Fruit fly (Drosophila melanogaster) whole organism, embryonic: ENCODE measurements around the gene CG13409.

Experiments
- CG10543 ChIP-seq: fragments of 200-800 bp; sonication (Bioruptor generic); optimal IDR thresholded peaks from 3 replicates; lab custom pipeline; 2017; ENCODE audit warnings: missing biosample characterization, mild to moderate bottlenecking, missing genetic modification characterization, moderate library complexity
- CG11504 ChIP-seq: fragments of 200-800 bp; sonication (Bioruptor generic); optimal IDR thresholded peaks from 3 replicates; lab custom pipeline; 2019; ENCODE audit warnings: missing biosample characterization, mild to moderate bottlenecking, missing genetic modification characterization, moderate library complexity
- CG12769 ChIP-seq: fragments of 200-800 bp; sonication (Bioruptor generic); optimal IDR thresholded peaks from 2 replicates; lab custom pipeline; 2019; ENCODE audit warnings: missing biosample characterization, mild to moderate bottlenecking, missing genetic modification characterization, moderate library complexity
- CG13894 ChIP-seq: fragments of 200-800 bp; sonication (Bioruptor generic); optimal IDR thresholded peaks from 3 replicates; lab custom pipeline; 2018; ENCODE audit warnings: missing biosample characterization, mild to moderate bottlenecking, missing genetic modification characterization, moderate library complexity
- CG14014 ChIP-seq: fragments of 200-800 bp; sonication (Bioruptor generic); IDR thresholded peaks from 2 replicates; pipeline ENCODE4 v1.3.6; 2022; ENCODE audit warnings: missing biosample characterization, missing genetic modification characterization
- CG15269 ChIP-seq: fragments of 200-800 bp; sonication (Bioruptor generic); optimal IDR thresholded peaks from 2 replicates; lab custom pipeline; 2018; ENCODE audit warnings: missing biosample characterization, mild to moderate bottlenecking, missing genetic modification characterization, moderate library complexity
- CG2199 ChIP-seq: fragments of 200-800 bp; sonication (Bioruptor generic); IDR thresholded peaks from 3 replicates; pipeline ENCODE4 v1.3.6; 2022; ENCODE audit warnings: missing biosample characterization, missing genetic modification characterization
- CG2678 ChIP-seq: fragments of 200-800 bp; sonication (Bioruptor generic); optimal IDR thresholded peaks from 3 replicates; lab custom pipeline; 2019; ENCODE audit warnings: missing biosample characterization, mild to moderate bottlenecking, missing genetic modification characterization, moderate library complexity
- CG3838 ChIP-seq: fragments of 200-800 bp; sonication (Bioruptor generic); optimal IDR thresholded peaks from 3 replicates; lab custom pipeline; 2016; ENCODE audit warnings: missing biosample characterization, missing genetic modification characterization
- CG6689 ChIP-seq: fragments of 200-800 bp; sonication (Bioruptor generic); IDR thresholded peaks from 2 replicates; pipeline ENCODE4 v1.3.6; 2022; ENCODE audit warnings: missing biosample characterization, missing genetic modification characterization
- CG8290 ChIP-seq, 3 experiments: fragments of 200-800 bp; sonication (Bioruptor generic); optimal IDR thresholded peaks; 2 replicates each; lab custom pipeline; 2016 to 2019; ENCODE audit warnings: missing biosample characterization in 3 of 3, missing genetic modification characterization in 3 of 3, mild to moderate bottlenecking in 2 of 3, moderate library complexity in 1 of 3
- CHES-1-like ChIP-seq: fragments of 200-800 bp; sonication (Bioruptor generic); optimal IDR thresholded peaks from 2 replicates; lab custom pipeline; 2016; ENCODE audit warnings: missing biosample characterization, missing genetic modification characterization
- Chrac-16 ChIP-seq: fragments of 200-800 bp; sonication (Bioruptor generic); optimal IDR thresholded peaks from 3 replicates; lab custom pipeline; 2016; ENCODE audit warnings: missing biosample characterization, missing genetic modification characterization
- CoRest ChIP-seq: fragments of 200-800 bp; sonication (Bioruptor generic); optimal IDR thresholded peaks from 3 replicates; lab custom pipeline; 2018; ENCODE audit warnings: missing biosample characterization, mild to moderate bottlenecking, missing genetic modification characterization, moderate library complexity
- Deaf1 ChIP-seq: fragments of 200-800 bp; optimal IDR thresholded peaks from 3 replicates; lab custom pipeline; 2019; ENCODE audit warnings: missing biosample characterization, mild to moderate bottlenecking, missing genetic modification characterization, moderate library complexity
- Doc2 ChIP-seq: fragments of 200-800 bp; sonication (Bioruptor generic); IDR thresholded peaks from 2 replicates; pipeline ENCODE4 v1.3.6; 2022; ENCODE audit warnings: missing biosample characterization, missing genetic modification characterization
- Dref ChIP-seq: fragments of 200-800 bp; sonication (Bioruptor generic); IDR thresholded peaks from 2 replicates; pipeline ENCODE4 v1.3.6; 2022; ENCODE audit warnings: missing biosample characterization, missing genetic modification characterization
- Fer2 ChIP-seq: fragments of 200-800 bp; sonication (Bioruptor generic); optimal IDR thresholded peaks from 2 replicates; lab custom pipeline; 2018; ENCODE audit warnings: missing biosample characterization, mild to moderate bottlenecking, missing genetic modification characterization, moderate library complexity
- Hr51 ChIP-seq, 2 experiments: fragments of 200-800 bp; sonication (Bioruptor generic); optimal IDR thresholded peaks; 2 replicates in 1 of 2; 3 replicates in 1 of 2; lab custom pipeline; 2016 to 2018; ENCODE audit warnings: missing biosample characterization in 2 of 2, missing genetic modification characterization in 2 of 2, mild to moderate bottlenecking in 1 of 2, moderate library complexity in 1 of 2
- Med ChIP-seq: fragments of 200-800 bp; sonication (Bioruptor generic); peaks from one replicate; lab custom pipeline; 2016; ENCODE audit warnings: missing biosample characterization, missing genetic modification characterization, mild to moderate bottlenecking, inconsistent platforms, moderate library complexity
- NC2α ChIP-seq: fragments of 200-800 bp; sonication (Bioruptor generic); optimal IDR thresholded peaks from 2 replicates; lab custom pipeline; 2016; ENCODE audit warnings: missing biosample characterization, missing genetic modification characterization
- Nf-YC ChIP-seq: fragments of 200-800 bp; optimal IDR thresholded peaks from 3 replicates; lab custom pipeline; 2019; ENCODE audit warnings: missing biosample characterization, mild to moderate bottlenecking, missing genetic modification characterization, moderate library complexity
- Oli ChIP-seq: fragments of 200-800 bp; sonication (Bioruptor generic); optimal IDR thresholded peaks from 2 replicates; lab custom pipeline; 2018; ENCODE audit warnings: missing biosample characterization, mild to moderate bottlenecking, missing genetic modification characterization, moderate library complexity
- ac ChIP-seq: fragments of 200-800 bp; sonication (Bioruptor generic); optimal IDR thresholded peaks from 3 replicates; lab custom pipeline; 2017; ENCODE audit warnings: missing biosample characterization, mild to moderate bottlenecking, missing genetic modification characterization
- ap ChIP-seq: fragments of 200-800 bp; sonication (Bioruptor generic); IDR thresholded peaks from 2 replicates; pipeline ENCODE4 v1.3.6; 2022; ENCODE audit warnings: missing biosample characterization, missing genetic modification characterization
- chinmo ChIP-seq: fragments of 200-800 bp; sonication (Bioruptor generic); IDR thresholded peaks from 4 replicates; pipeline ENCODE4 v1.3.6; 2022; ENCODE audit warnings: missing biosample characterization, missing genetic modification characterization; ENCODE audit not compliant: partially characterized antibody
- chm ChIP-seq: fragments of 200-800 bp; sonication (Bioruptor generic); IDR thresholded peaks from 2 replicates; pipeline ENCODE4 v1.3.6; 2022; ENCODE audit warnings: missing biosample characterization, missing genetic modification characterization
- cwo ChIP-seq: fragments of 200-800 bp; sonication (Bioruptor generic); optimal IDR thresholded peaks from 3 replicates; lab custom pipeline; 2017; ENCODE audit warnings: missing biosample characterization, missing genetic modification characterization, mild to moderate bottlenecking, moderate library complexity, missing genetic modification reagents
- dimm ChIP-seq: fragments of 200-800 bp; sonication (Bioruptor generic); IDR thresholded peaks from 2 replicates; pipeline ENCODE4 v1.3.6; 2022; ENCODE audit warnings: missing biosample characterization, missing genetic modification characterization
- dmrt99B ChIP-seq: fragments of 200-800 bp; sonication (Bioruptor generic); optimal IDR thresholded peaks from 2 replicates; lab custom pipeline; 2018; ENCODE audit warnings: missing biosample characterization, mild to moderate bottlenecking, missing genetic modification characterization, moderate library complexity
- gem ChIP-seq: fragments of 200-800 bp; sonication (Bioruptor generic); optimal IDR thresholded peaks from 2 replicates; lab custom pipeline; 2019; ENCODE audit warnings: missing biosample characterization, mild to moderate bottlenecking, missing genetic modification characterization, moderate library complexity
- grn ChIP-seq: fragments of 200-800 bp; sonication (Bioruptor generic); optimal IDR thresholded peaks from 3 replicates; lab custom pipeline; 2017; ENCODE audit warnings: missing biosample characterization, missing genetic modification characterization
- gsb ChIP-seq: fragments of 200-800 bp; sonication (Bioruptor generic); IDR thresholded peaks from 2 replicates; pipeline ENCODE4 v1.3.6; 2022; ENCODE audit warnings: missing biosample characterization, missing genetic modification characterization
- kah ChIP-seq: fragments of 200-800 bp; sonication (Bioruptor generic); optimal IDR thresholded peaks from 2 replicates; lab custom pipeline; 2018; ENCODE audit warnings: missing biosample characterization, mild to moderate bottlenecking, missing genetic modification characterization
- kay ChIP-seq: fragments of 200-800 bp; sonication (Bioruptor generic); optimal IDR thresholded peaks from 2 replicates; lab custom pipeline; 2016; ENCODE audit warnings: missing biosample characterization, missing genetic modification characterization
- lilli ChIP-seq: fragments of 200-800 bp; sonication (Bioruptor generic); optimal IDR thresholded peaks from 3 replicates; lab custom pipeline; 2016; ENCODE audit warnings: missing biosample characterization, missing genetic modification characterization
- p53 ChIP-seq: fragments of 200-800 bp; sonication (Bioruptor generic); optimal IDR thresholded peaks from 2 replicates; lab custom pipeline; 2016; ENCODE audit warnings: missing biosample characterization, missing genetic modification characterization
- scrt ChIP-seq: fragments of 200-800 bp; sonication (Bioruptor generic); optimal IDR thresholded peaks from 2 replicates; lab custom pipeline; 2018; ENCODE audit warnings: missing biosample characterization, mild to moderate bottlenecking, missing genetic modification characterization, moderate library complexity
- sug ChIP-seq: fragments of 200-800 bp; optimal IDR thresholded peaks from 2 replicates; lab custom pipeline; 2019; ENCODE audit warnings: missing biosample characterization, mild to moderate bottlenecking, missing genetic modification characterization, moderate library complexity
- tin ChIP-seq: fragments of 200-800 bp; sonication (Bioruptor generic); optimal IDR thresholded peaks from 3 replicates; lab custom pipeline; 2016; ENCODE audit warnings: missing biosample characterization, missing genetic modification characterization
- toy ChIP-seq: fragments of 200-800 bp; sonication (Bioruptor generic); IDR thresholded peaks from 2 replicates; pipeline ENCODE4 v1.3.6; 2022; ENCODE audit warnings: missing biosample characterization, missing genetic modification characterization
- vvl ChIP-seq: fragments of 200-800 bp; sonication (Bioruptor generic); IDR thresholded peaks from 2 replicates; pipeline ENCODE4 v1.3.6; 2022; ENCODE audit warnings: missing biosample characterization, missing genetic modification characterization
- wdn ChIP-seq: fragments of 200-800 bp; sonication (Bioruptor generic); IDR thresholded peaks from 2 replicates; pipeline ENCODE4 v1.3.6; 2022; ENCODE audit warnings: missing biosample characterization, missing genetic modification characterization

The CG13409 gene

DNA sequence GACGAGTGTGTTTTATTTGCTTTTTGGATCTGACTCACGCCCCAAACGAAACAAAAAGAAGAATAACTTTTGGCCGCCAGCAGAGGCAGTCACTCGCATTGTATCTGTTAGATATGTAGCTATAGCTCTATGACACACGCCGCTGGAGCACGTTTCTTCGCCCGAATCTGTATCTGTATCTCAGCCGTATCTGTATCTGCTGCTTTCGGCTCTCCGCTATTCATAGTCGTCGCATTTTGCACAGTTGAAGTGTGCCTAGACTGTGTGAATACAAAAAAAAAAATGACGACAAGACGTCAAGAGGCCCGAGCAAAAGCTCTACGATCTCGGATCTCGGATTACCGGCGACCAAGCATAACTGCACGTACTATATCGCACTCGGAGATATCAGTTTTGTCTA is 15.0 kb upstream of the CG13409 start (continued):
- TF ChIP-seq Med (peak; percentile 78), CG10543 (GFP tag; lab: Kevin White, UChicago) (peak; percentile 25), gsb (no peak), Doc2 (GFP tag; lab: Robert Waterston, UW) (no peak), Nf-YC (tag; lab: Kevin White, UChicago) (no peak), Deaf1 (peak; percentile 20), CG8290 (GFP tag; optimal IDR thresholded peaks at IDR 0.05; lab: Kevin White, UChicago) (no peak), CG8290 (tag; optimal IDR thresholded peaks at IDR 0.05; lab: Kevin White, UChicago) (peak in 1 of 2 experiments; percentile 34), cwo (GFP tag; lab: Kevin White, UChicago) (peak; percentile 81), CG12769 (peak; percentile 39), CHES-1-like (no peak), Dref (no peak), grn (GFP tag; lab: Kevin White, UChicago) (peak; percentile 44), tin (no peak), NC2α (no peak), wdn (GFP tag; lab: Robert Waterston, UW) (no peak), CG2199 (GFP tag; lab: Robert Waterston, UW) (peak; percentile 59; the same call in 1 of the 3 replicates), ac (no peak), Fer2 (tag; lab: Kevin White, UChicago) (no peak), CG13894 (tag; lab: Kevin White, UChicago) (peak; percentile 83), scrt (GFP tag; lab: Kevin White, UChicago) (no peak), sug (tag; lab: Kevin White, UChicago) (peak; percentile 10), p53 (GFP tag; lab: Kevin White, UChicago) (no peak), CG6689 (GFP tag; lab: Robert Waterston, UW) (0 out of 2 replicates have a peak, but pooled peaks have one; percentile 6), kay (GFP tag; lab: Kevin White, UChicago) (peak; percentile 16), chinmo (GFP tag; lab: Robert Waterston, UW) (peak; percentile 85; the same call in 2 of the 4 replicates), Chrac-16 (no peak)
- TF ChIP-seq, all 482 proteins: peak for 18

- TF ChIP-seq CG11504 (tag; lab: Kevin White, UChicago) (peak; percentile 32), lilli (peak; percentile 10), CG6689 (GFP tag; lab: Robert Waterston, UW) (0 out of 2 replicates have a peak, but pooled peaks have one; percentile 6), Dref (no peak), ap (GFP tag; lab: Robert Waterston, UW) (0 out of 2 replicates have a peak, but pooled peaks have one; percentile 4), dimm (GFP tag; lab: Robert Waterston, UW) (no peak), CG15269 (tag; lab: Kevin White, UChicago) (peak; percentile 25), CG3838 (GFP tag; lab: Kevin White, UChicago) (no peak), Oli (tag; lab: Kevin White, UChicago) (peak; percentile 6), dmrt99B (tag; lab: Kevin White, UChicago) (peak; percentile 32), toy (GFP tag; lab: Robert Waterston, UW) (no peak), chm (GFP tag; lab: Robert Waterston, UW) (0 out of 2 replicates have a peak, but pooled peaks have one; percentile 7), CoRest (peak; percentile 6), kah (peak; percentile 5), Hr51 (GFP tag; optimal IDR thresholded peaks at IDR 0.05; lab: Kevin White, UChicago) (peak in 1 of 2 experiments; percentile 22), CG14014 (GFP tag; lab: Robert Waterston, UW) (no peak), CG2678 (tag; lab: Kevin White, UChicago) (peak; percentile 12), gem (peak; percentile 27), vvl (0 out of 2 replicates have a peak, but pooled peaks have one; percentile 6)
- TF ChIP-seq, all 482 proteins: peak for 14
Observed at dm6 chr3R:22046231-22046630, 14.5 kb upstream of the CG13409 start.
